Worm (Caenorhabditis elegans): Measurements from ENCODE around the gene Y97E10B.1.

Gene Y97E10B.1

DNA sequence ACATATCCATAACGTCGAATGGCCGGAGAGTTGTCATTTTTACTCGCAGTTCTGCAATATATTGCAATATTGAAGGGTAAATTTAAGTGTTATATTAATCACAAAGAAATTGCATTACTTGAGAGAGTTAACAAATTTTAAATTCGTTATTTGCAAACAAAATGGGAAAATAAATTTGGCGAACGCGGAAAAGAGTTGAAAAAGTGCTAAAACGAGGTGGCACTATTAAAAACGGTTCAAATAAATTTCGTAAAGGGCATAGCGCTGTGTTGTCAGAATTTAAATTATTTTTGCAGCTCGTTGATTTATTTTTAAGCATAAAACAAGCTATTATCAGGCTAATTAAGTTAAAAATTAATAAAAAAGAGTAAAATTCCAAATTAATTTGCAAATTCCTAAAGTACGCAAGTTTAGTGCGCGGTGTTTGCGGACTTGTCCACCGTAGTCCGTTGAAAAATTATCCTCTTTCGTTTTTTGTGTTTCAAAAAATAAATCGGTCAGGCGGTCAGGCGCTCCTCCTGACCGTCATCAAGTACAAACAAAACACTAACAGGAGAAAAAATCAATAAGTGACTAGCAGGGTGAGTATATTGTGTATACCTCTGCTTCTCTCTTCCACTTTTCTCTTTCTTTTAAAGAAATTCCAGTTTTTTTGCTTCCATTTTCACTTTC is 39.8 kb downstream of the Y97E10B.1 start, which contains the start of the genes natb-1 and abhd-12 (continued):
- TF ChIP-seq F22D6.2 (tag; optimal IDR thresholded peaks at IDR 0.05) (no peak), lin-26 (GFP tag; IDR thresholded peaks at IDR 0.05) (no peak), egl-44 (GFP tag; IDR thresholded peaks at IDR 0.05) (no peak), egrh-3 (GFP tag; IDR thresholded peaks at IDR 0.05) (no peak), F37B4.10 (GFP tag; IDR thresholded peaks at IDR 0.05) (no peak), aptf-3 (GFP tag; IDR thresholded peaks at IDR 0.05) (no peak), tbx-9 (tag; optimal IDR thresholded peaks at IDR 0.05; ENCODE audit: borderline replicate concordance) (no peak), ztf-18 (tag; optimal IDR thresholded peaks at IDR 0.05) (peak; percentile 3), madf-6 (GFP tag; IDR thresholded peaks at IDR 0.05) (no peak), zim-3 (tag; optimal IDR thresholded peaks at IDR 0.05) (no peak), F33H1.4 (GFP tag; IDR thresholded peaks at IDR 0.05) (no peak), let-607 (tag; optimal IDR thresholded peaks at IDR 0.05) (no peak), B0336.3 (GFP tag; IDR thresholded peaks at IDR 0.05) (no peak), hmg-1.2 (GFP tag; IDR thresholded peaks at IDR 0.05) (no peak; the same call in 1 of the 2 replicates), somi-1 (GFP tag; optimal IDR thresholded peaks at IDR 0.05) (no peak), F55B11.4 (tag; optimal IDR thresholded peaks at IDR 0.05; ENCODE audit: borderline replicate concordance, insufficient read depth) (no peak), ekl-4 (GFP tag; IDR thresholded peaks at IDR 0.05) (no peak), snpc-1.3 (tag; optimal IDR thresholded peaks at IDR 0.05; ENCODE audit: insufficient read depth) (no peak), bed-2 (GFP tag; IDR thresholded peaks at IDR 0.05) (no peak), ccch-3 (GFP tag; optimal IDR thresholded peaks at IDR 0.05) (no peak), hsf-1 (GFP tag; IDR thresholded peaks at IDR 0.05) (no peak), nfya-2 (GFP tag; IDR thresholded peaks at IDR 0.05) (no peak), atf-7 (tag; optimal IDR thresholded peaks at IDR 0.05) (no peak), mel-28 (tag; optimal IDR thresholded peaks at IDR 0.05; ENCODE audit: borderline replicate concordance) (no peak), snpc-4 (GFP tag; optimal IDR thresholded peaks at IDR 0.05) (no peak), snpc-4 (tag; optimal IDR thresholded peaks at IDR 0.05) (peak in 2 of 4 experiments; percentile 18 to 19), pbrm-1 (GFP tag; IDR thresholded peaks at IDR 0.05) (no peak), F57A8.1 (GFP tag; optimal IDR thresholded peaks at IDR 0.05) (no peak), ama-1 (optimal IDR thresholded peaks at IDR 0.05) (no peak), ama-1 (GFP tag; optimal IDR thresholded peaks at IDR 0.05) (no peak), dpff-1 (tag; optimal IDR thresholded peaks at IDR 0.05) (no peak), F10E7.11 (tag; optimal IDR thresholded peaks at IDR 0.05) (no peak), lin-40 (tag; optimal IDR thresholded peaks at IDR 0.05) (no peak), cebp-1 (GFP tag; IDR thresholded peaks at IDR 0.05) (no peak), cebp-1 (tag; optimal IDR thresholded peaks at IDR 0.05) (peak; percentile 46), F49E8.2 (tag; optimal IDR thresholded peaks at IDR 0.05; ENCODE audit: insufficient read depth) (no peak), nhr-27 (tag; optimal IDR thresholded peaks at IDR 0.05) (no peak), nhr-80 (tag; optimal IDR thresholded peaks at IDR 0.05) (peak; percentile 22), sdz-38 (tag; optimal IDR thresholded peaks at IDR 0.05) (no peak), madf-8 (GFP tag; conservative IDR thresholded peaks at IDR 0.05) (no peak), lsl-1 (GFP tag; optimal IDR thresholded peaks at IDR 0.05) (peak; percentile 57), Y53F4B.3 (GFP tag; IDR thresholded peaks at IDR 0.05) (no peak), K11D2.4 (GFP tag; IDR thresholded peaks at IDR 0.05) (no peak), snpc-1.1 (tag; optimal IDR thresholded peaks at IDR 0.05; ENCODE audit: insufficient read depth) (no peak), rec-8 (tag; optimal IDR thresholded peaks at IDR 0.05) (no peak), F23B12.7 (tag; optimal IDR thresholded peaks at IDR 0.05; ENCODE audit: insufficient read depth) (peak; percentile 10), lag-1 (GFP tag; IDR thresholded peaks at IDR 0.05) (no peak), ztf-26 (tag; optimal IDR thresholded peaks at IDR 0.05) (no peak)

Measured in whole organism, young adult.